Worm (Caenorhabditis elegans) whole organism, L4/young adult: ENCODE results near the gene kel-3.

Source experiments
- W03F9.2 ChIP-seq: fragments of 150-350 bp; optimal IDR thresholded peaks from 2 replicates; lab custom pipeline; 2014; ENCODE audit warnings: missing biosample characterization, missing genetic modification characterization
- dao-5 ChIP-seq: sonication (generic microtip); optimal IDR thresholded peaks from 2 replicates; lab custom pipeline; 2016; ENCODE audit warnings: missing genotype, missing genetic modification characterization, moderate library complexity, missing compliant biosample characterization
- him-1 ChIP-seq: sonication (generic microtip); optimal IDR thresholded peaks from 2 replicates; lab custom pipeline; 2016; ENCODE audit warnings: missing genotype, missing genetic modification reagents, missing genetic modification characterization, missing compliant biosample characterization

kel-3 gene

DNA sequence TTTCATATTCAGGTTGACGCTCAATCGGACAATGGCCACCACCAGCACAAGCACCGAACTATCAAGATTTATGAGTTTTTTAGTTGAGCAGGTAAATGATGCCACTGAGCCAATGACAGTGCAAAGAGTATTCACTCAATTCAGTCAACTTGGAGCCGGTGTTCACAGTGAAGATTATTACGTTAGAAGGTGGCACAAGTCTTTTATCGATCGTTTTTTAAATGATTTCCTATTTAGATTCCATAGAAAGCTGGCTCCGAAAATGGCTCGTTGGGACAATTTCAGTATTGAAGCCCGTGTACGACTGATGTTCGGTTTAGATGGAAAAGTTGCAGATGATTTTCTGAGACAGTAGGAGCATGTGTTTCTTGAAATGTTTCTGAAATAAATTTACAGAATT is 37.0 kb downstream of the kel-3 start, which contains the start of gene T28A8.5:
Gene T28A8.5, plus strand, starts transcription at position 32 of the 400 bp plus-strand sequence.
- TF ChIP-seq W03F9.2 (no peak), him-1 (tag; lab: Kevin White, UChicago) (no peak), dao-5 (tag; lab: Kevin White, UChicago) (no peak)

DNA sequence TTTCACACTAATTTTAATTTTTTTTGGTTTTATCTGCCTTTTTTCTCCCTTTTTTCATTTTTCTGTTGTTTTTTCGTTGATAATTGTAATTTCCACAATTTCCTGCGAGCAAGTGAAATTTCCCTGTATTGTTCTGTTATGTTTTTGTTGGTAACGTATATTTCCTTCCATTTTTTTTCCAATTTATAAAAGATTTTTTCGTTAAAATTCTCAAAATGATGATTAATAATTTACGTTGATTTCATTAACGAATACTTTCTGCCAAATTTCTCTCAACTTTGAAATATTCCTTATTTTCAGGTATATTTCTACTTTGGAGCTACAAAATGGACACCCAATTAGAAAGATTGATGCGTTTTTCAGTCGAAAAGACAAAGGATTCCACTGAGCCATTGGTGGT is 37.9 kb downstream of the kel-3 start, which contains the start of gene T28A8.8:
Gene T28A8.8, plus strand, starts transcription at position 301 of the 400 bp plus-strand sequence.
- TF ChIP-seq dao-5 (tag; lab: Kevin White, UChicago), result no peak
- no peak for TF ChIP-seq him-1 (tag; lab: Kevin White, UChicago)
- no peak for TF ChIP-seq W03F9.2

DNA sequence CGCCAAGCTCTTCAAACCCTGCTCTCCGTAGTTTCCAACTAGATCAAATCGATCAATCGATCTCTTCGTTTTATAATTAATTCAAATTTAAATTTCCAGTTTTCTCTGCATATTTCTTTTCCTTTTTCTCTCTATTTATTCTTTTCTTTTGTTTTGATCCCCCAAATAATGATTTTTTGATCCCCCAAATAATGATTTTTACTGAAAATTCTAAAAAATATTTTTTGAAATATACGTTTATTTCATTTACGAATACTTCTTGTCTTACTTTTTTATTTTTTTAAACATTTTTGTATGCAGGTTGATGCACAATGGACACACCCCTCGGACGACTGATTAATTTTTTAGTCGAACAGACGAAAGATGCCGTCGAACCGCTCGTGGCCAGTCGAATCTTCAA is 38.8 kb downstream of the kel-3 start, which contains the start of gene T28A8.4:
Gene T28A8.4, plus strand, starts transcription at position 301 of the 400 bp plus-strand sequence.
- TF ChIP-seq W03F9.2 (no peak), him-1 (tag; lab: Kevin White, UChicago) (no peak), dao-5 (tag; lab: Kevin White, UChicago) (no peak)

DNA sequence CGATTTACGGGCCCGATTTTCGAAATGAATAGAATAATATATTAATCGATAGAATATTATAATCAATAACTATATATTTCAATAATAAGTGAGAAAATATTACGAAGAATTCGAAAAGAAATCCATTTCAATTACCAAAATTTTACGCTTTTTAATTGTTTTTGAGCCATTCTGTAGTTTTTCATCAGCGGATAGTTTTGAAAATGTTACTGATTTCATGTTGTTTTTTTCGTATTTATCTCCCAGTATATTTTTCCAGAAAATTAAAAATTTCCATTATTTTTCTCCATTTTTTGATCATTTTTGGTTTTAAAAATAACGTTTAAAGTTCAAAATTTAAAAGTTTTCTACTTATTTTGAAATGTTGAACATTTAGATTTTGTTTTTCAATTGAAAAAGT is 41.1 kb downstream of the kel-3 start, which contains the start of gene T28A8.3:
Gene T28A8.3, plus strand, starts transcription at position 301 of the 400 bp plus-strand sequence.
- TF ChIP-seq W03F9.2 (no peak), him-1 (tag; lab: Kevin White, UChicago) (no peak), dao-5 (tag; lab: Kevin White, UChicago) (no peak)

DNA sequence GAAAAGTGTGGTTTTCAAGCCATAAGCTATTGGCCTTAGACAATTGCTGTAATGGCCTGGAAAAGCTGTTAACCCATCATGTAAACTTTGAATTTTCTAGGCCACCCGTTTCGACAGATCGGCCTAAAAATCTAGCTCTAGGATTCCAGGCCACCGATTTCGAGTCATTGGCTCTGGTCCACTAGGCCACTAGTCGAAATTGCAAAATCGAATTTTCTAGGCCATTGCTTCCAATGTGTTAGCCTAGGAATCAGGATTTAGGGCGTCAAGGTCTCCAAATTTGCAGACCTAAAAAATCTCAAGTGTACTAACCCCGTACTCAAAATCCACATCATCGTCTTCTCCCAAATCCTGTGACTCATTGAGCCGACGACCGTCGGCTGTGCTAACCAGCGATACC is 46.1 kb downstream of the kel-3 start:
- TF ChIP-seq W03F9.2 (no peak), him-1 (tag; lab: Kevin White, UChicago) (no peak), dao-5 (tag; lab: Kevin White, UChicago) (no peak)

DNA sequence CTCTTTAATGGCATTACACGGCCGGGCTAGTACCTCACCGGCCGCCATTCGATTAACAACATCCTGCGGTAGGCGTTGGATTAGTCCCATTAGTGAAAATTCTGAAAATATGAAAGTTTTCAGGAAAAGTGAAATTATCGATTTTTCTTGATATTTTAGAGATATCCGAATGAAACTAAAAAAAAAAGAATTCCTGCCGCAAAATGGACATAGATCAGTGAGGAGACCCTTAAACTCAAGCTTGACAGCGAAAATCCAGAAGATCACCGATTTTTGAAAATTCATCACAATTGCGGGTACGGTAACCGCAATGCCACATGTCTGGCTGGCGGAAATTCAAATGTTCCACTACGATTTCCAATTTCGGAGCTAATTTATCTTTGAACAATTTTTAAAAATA is 49.9 kb downstream of the kel-3 start, which contains the start of gene mlh-1:
Gene mlh-1, minus strand, starts transcription at position 101 of the 400 bp plus-strand sequence.
- TF ChIP-seq W03F9.2 (no peak), dao-5 (tag; lab: Kevin White, UChicago) (no peak), him-1 (tag; lab: Kevin White, UChicago) (no peak)

DNA sequence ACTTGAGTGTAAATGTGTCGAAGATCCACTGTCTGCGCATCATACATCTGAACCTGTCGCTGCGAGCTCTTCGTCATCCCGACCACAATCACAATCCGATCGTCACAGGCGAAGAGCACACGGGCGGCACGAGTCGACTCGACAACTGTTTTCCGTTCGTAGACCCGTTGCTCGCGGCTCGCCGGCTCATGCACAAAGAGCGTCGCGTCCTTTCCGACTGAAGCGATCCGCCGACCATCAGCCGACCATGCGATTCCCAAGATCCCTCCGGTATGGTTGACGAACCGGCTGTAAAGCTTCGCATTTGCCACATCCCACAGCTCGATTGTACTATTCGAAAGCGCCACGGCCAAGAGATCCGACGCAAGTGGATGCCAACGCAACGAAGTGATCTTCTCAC is 53.8 kb downstream of the kel-3 start:
- TF ChIP-seq him-1 (tag; lab: Kevin White, UChicago), result no peak
- no peak for TF ChIP-seq dao-5 (tag; lab: Kevin White, UChicago)
- TF ChIP-seq W03F9.2, result no peak
